Fruit fly (Drosophila melanogaster) whole organism, adult: Measurements from ENCODE around the gene CG15252.

Experiments used
- CG12768 ChIP-seq: fragments of 200-800 bp; sonication (Bioruptor generic); optimal IDR thresholded peaks from 2 replicates; lab custom pipeline; 2017; ENCODE audit warnings: missing biosample characterization, missing genetic modification characterization, mild to moderate bottlenecking, moderate library complexity, missing genetic modification reagents
- CG14711 ChIP-seq: fragments of 200-800 bp; sonication (Bioruptor generic); optimal IDR thresholded peaks from 2 replicates; lab custom pipeline; 2018; ENCODE audit warnings: missing biosample characterization, mild to moderate bottlenecking, missing genetic modification characterization, moderate library complexity
- CG33017 ChIP-seq: fragments of 200-800 bp; sonication (Bioruptor generic); optimal IDR thresholded peaks from 2 replicates; lab custom pipeline; 2018; ENCODE audit warnings: missing biosample characterization, mild to moderate bottlenecking, missing genetic modification characterization, moderate library complexity
- CG5204 ChIP-seq: fragments of 200-800 bp; sonication (Bioruptor generic); optimal IDR thresholded peaks from 2 replicates; lab custom pipeline; 2016; ENCODE audit warnings: missing biosample characterization, missing genetic modification characterization
- CG7101 ChIP-seq: fragments of 200-800 bp; sonication (Bioruptor generic); optimal IDR thresholded peaks from 2 replicates; lab custom pipeline; 2018; ENCODE audit warnings: missing biosample characterization, mild to moderate bottlenecking, missing genetic modification characterization, moderate library complexity
- Clk ChIP-seq: fragments of 200-800 bp; sonication (Bioruptor generic); optimal IDR thresholded peaks from 2 replicates; lab custom pipeline; 2017; ENCODE audit warnings: missing biosample characterization, missing genetic modification characterization
- Crg-1 ChIP-seq: fragments of 200-800 bp; sonication (Bioruptor generic); optimal IDR thresholded peaks from 2 replicates; lab custom pipeline; 2016; ENCODE audit warnings: missing biosample characterization, missing genetic modification characterization
- Hr96 ChIP-seq: fragments of 200-800 bp; sonication (Bioruptor generic); optimal IDR thresholded peaks from 2 replicates; lab custom pipeline; 2016; ENCODE audit warnings: missing biosample characterization, missing genetic modification characterization
- bab1 ChIP-seq: fragments of 200-800 bp; sonication (Bioruptor generic); optimal IDR thresholded peaks from 3 replicates; lab custom pipeline; 2019; ENCODE audit warnings: missing biosample characterization, mild to moderate bottlenecking, missing genetic modification characterization, moderate library complexity
- kay ChIP-seq: fragments of 200-800 bp; sonication (Bioruptor generic); peaks from one replicate; lab custom pipeline; 2016; ENCODE audit warnings: missing biosample characterization, missing genetic modification characterization, borderline replicate concordance
- pad ChIP-seq: fragments of 200-800 bp; sonication (Bioruptor generic); optimal IDR thresholded peaks from 3 replicates; lab custom pipeline; 2017; ENCODE audit warnings: missing biosample characterization, missing genetic modification characterization, mild to moderate bottlenecking, moderate library complexity, missing genetic modification reagents
- tj ChIP-seq: fragments of 200-800 bp; sonication (Bioruptor generic); optimal IDR thresholded peaks from 3 replicates; lab custom pipeline; 2017; ENCODE audit warnings: missing biosample characterization, mild to moderate bottlenecking, missing genetic modification characterization, moderate library complexity

dm6 chrX:10009794-10010614 lies 29.6 kb upstream of the CG15252 start, which contains the start of gene Dna2:
- TF ChIP-seq Crg-1 (GFP tag; lab: Kevin White, UChicago): peak; percentile 12
- no peak for TF ChIP-seq CG12768 (GFP tag; lab: Kevin White, UChicago)
- no peak for TF ChIP-seq tj
- TF ChIP-seq CG14711 (tag; lab: Kevin White, UChicago): no peak
- no peak for TF ChIP-seq CG7101 (tag; lab: Kevin White, UChicago)
- TF ChIP-seq Clk (GFP tag; lab: Kevin White, UChicago): no peak
- no peak for TF ChIP-seq kay (GFP tag; lab: Kevin White, UChicago)
- no peak for TF ChIP-seq bab1 (GFP tag; lab: Kevin White, UChicago)
- no peak for TF ChIP-seq CG5204
- no peak for TF ChIP-seq CG33017 (tag; lab: Kevin White, UChicago)
- TF ChIP-seq Hr96 (GFP tag; lab: Kevin White, UChicago): peak; percentile 18
- TF ChIP-seq pad (GFP tag; lab: Kevin White, UChicago): peak; percentile 0
